Worm (Caenorhabditis elegans): ENCODE measurements around the gene F56D5.9.
A peak's percentile ranks its signal among the peaks of the same experiment; 100 is the strongest.

Gene F56D5.9

DNA sequence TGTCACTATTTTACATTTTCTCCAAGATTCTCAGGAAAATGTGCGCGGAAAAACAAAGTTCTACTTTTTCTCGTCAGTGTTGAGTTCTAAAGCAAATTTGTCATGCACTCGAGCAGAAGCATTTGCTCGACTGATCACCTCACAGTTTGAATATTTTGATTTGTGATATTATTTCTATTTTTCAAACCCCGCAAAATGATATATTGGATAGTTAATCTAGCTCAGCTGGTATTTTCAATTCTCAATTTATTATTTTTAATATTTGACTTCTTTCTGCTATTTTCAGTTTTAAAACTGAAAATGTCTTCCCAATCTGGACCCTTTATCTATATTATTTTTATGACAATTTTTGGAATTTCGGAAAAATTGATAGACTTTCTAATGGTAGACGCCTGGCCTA is 787 bp upstream of the F56D5.9 start, which contains the start of gene srxa-2:
TSS of gene srxa-2 (plus strand) at position 301 of the 400 bp plus-strand sequence.
- TF ChIP-seq gei-8 (GFP tag; optimal IDR thresholded peaks at IDR 0.05): no peak
- no peak for TF ChIP-seq mep-1 (tag; optimal IDR thresholded peaks at IDR 0.05)
- TF ChIP-seq zfp-3 (GFP tag; conservative IDR thresholded peaks at IDR 0.05): no peak
- no peak for TF ChIP-seq R02D3.7 (tag; optimal IDR thresholded peaks at IDR 0.05)
- TF ChIP-seq ama-1 (optimal IDR thresholded peaks at IDR 0.05): no peak
- no peak for TF ChIP-seq jun-1 (tag; optimal IDR thresholded peaks at IDR 0.05)
- TF ChIP-seq mes-2 (tag; optimal IDR thresholded peaks at IDR 0.05; ENCODE audit: poor library complexity, severe bottlenecking): no peak
- no peak for TF ChIP-seq skn-1 (tag; optimal IDR thresholded peaks at IDR 0.05)
- TF ChIP-seq Y5F2A.4 (GFP tag; optimal IDR thresholded peaks at IDR 0.05): no peak
- no peak for TF ChIP-seq fos-1 (tag; optimal IDR thresholded peaks at IDR 0.05)
- no peak for TF ChIP-seq zfp-2 (tag; optimal IDR thresholded peaks at IDR 0.05)
- no peak for TF ChIP-seq php-3 (GFP tag; IDR thresholded peaks at IDR 0.05)
- no peak for TF ChIP-seq madf-9 (GFP tag; conservative IDR thresholded peaks at IDR 0.05)
- no peak for TF ChIP-seq ZK546.5 (tag; optimal IDR thresholded peaks at IDR 0.05)
- TF ChIP-seq mdl-1 (tag; optimal IDR thresholded peaks at IDR 0.05): no peak
- no peak for TF ChIP-seq ceh-20 (GFP tag; IDR thresholded peaks at IDR 0.05)

DNA sequence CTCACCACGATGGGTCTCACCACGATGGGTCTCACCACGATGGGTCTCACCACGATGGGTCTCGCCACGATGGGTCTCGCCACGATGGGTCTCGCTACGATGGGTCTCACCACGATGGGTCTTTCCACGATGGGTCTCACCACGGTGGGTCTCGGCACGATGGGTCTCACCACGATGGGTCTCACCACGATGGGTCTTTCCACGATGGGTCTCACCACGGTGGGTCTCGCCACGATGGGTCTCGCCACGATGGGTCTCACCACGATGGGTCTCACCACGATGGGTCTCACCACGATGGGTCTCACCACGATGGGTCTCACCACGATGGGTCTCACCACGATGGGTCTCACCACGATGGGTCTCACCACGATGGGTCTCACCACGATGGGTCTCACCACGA is 11.5 kb downstream of the F56D5.9 start:
- TF ChIP-seq set-16 (GFP tag; IDR thresholded peaks at IDR 0.05) (peak; percentile 59; the same call in 1 of the 2 replicates), lim-7 (GFP tag; IDR thresholded peaks at IDR 0.05) (0 out of 2 replicates have a peak, but pooled peaks have one; percentile 22)

DNA sequence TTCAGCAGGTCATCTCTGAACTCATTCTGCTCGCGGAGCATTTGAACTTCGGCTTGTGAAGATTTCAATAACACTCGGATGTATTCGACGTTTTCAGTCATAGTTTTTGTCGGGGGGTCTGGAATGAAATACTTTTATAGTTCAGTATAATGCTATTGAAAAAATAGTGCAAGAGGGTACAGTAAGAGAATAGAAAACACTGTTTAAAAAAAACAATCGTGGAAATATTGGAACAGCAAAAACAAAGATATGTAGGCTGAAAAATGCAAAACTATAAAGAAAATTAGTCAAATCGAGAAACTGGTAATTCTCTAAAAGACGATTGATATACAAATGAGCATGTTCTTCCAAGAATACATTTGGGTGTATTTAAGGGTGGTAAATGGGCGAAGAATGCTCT is 14.3 kb downstream of the F56D5.9 start, which contains the start of gene F56D5.5:
TSS of gene F56D5.5 (minus strand) at position 101 of the 400 bp plus-strand sequence.
- TF ChIP-seq dmd-6 (GFP tag; IDR thresholded peaks at IDR 0.05): no peak
- TF ChIP-seq arid-1 (GFP tag; conservative IDR thresholded peaks at IDR 0.05): no peak
- TF ChIP-seq lin-39 (tag; optimal IDR thresholded peaks at IDR 0.05): no peak
- no peak for TF ChIP-seq nhr-6 (tag; optimal IDR thresholded peaks at IDR 0.05)
- no peak for TF ChIP-seq ZK337.2 (GFP tag; IDR thresholded peaks at IDR 0.05)
- no peak for TF ChIP-seq hlh-30 (tag; optimal IDR thresholded peaks at IDR 0.05; ENCODE audit: insufficient read depth)
- TF ChIP-seq zip-2 (tag; optimal IDR thresholded peaks at IDR 0.05): no peak
- no peak for TF ChIP-seq lsy-2 (tag; optimal IDR thresholded peaks at IDR 0.05)
- no peak for TF ChIP-seq ceh-20 (GFP tag; IDR thresholded peaks at IDR 0.05)
- TF ChIP-seq snpc-1.2 (GFP tag; IDR thresholded peaks at IDR 0.05): no peak
- TF ChIP-seq dmd-8 (GFP tag; IDR thresholded peaks at IDR 0.05): no peak
- no peak for TF ChIP-seq unc-130 (GFP tag; optimal IDR thresholded peaks at IDR 0.05)
- TF ChIP-seq lin-1 (GFP tag; IDR thresholded peaks at IDR 0.05): no peak
- TF ChIP-seq daf-12 (tag; optimal IDR thresholded peaks at IDR 0.05): no peak
- no peak for TF ChIP-seq zip-11 (GFP tag; IDR thresholded peaks at IDR 0.05)
- no peak for TF ChIP-seq duxl-1 (tag; optimal IDR thresholded peaks at IDR 0.05; ENCODE audit: poor library complexity)
- no peak for TF ChIP-seq mdt-29 (GFP tag; IDR thresholded peaks at IDR 0.05)

ce11 chrIV:9403761-9404420 is 18.4 kb downstream of the F56D5.9 start:
- TF ChIP-seq unc-62 (GFP tag; optimal IDR thresholded peaks at IDR 0.05 in 1 of 2) (peak in 1 of 2 experiments; percentile 23), unc-62 (tag; optimal IDR thresholded peaks at IDR 0.05) (no peak), ceh-28 (tag; optimal IDR thresholded peaks at IDR 0.05) (peak; percentile 75), set-16 (GFP tag; IDR thresholded peaks at IDR 0.05) (peak; percentile 46; the same call in 1 of the 2 replicates), lin-38 (GFP tag; IDR thresholded peaks at IDR 0.05) (peak; percentile 97), dmd-6 (GFP tag; IDR thresholded peaks at IDR 0.05) (no peak), duxl-1 (tag; optimal IDR thresholded peaks at IDR 0.05; ENCODE audit: poor library complexity) (no peak), ctbp-1 (GFP tag; IDR thresholded peaks at IDR 0.05) (no peak), arid-1 (GFP tag; conservative IDR thresholded peaks at IDR 0.05) (no peak), dpl-1 (GFP tag; optimal IDR thresholded peaks at IDR 0.05) (peak; percentile 79)

Data from whole organism, L4 larva.